Worm (Caenorhabditis elegans) whole organism, L2 larva: ENCODE data around the gene F36H12.9.

Experiments
- ama-1 ChIP-seq: fragments of 150-350 bp; optimal IDR thresholded peaks from 2 replicates; lab custom pipeline; 2018; ENCODE audit warnings: inconsistent platforms
- ceh-16 ChIP-seq: fragments of 150-350 bp; optimal IDR thresholded peaks from 2 replicates; lab custom pipeline; 2014; ENCODE audit warnings: missing biosample characterization, missing genetic modification characterization
- egl-27 ChIP-seq: sonication (generic microtip); optimal IDR thresholded peaks from 3 replicates; lab custom pipeline; 2017; ENCODE audit warnings: missing biosample characterization, missing genetic modification reagents, missing genetic modification characterization
- elt-1 ChIP-seq: fragments of 150-350 bp; optimal IDR thresholded peaks from 2 replicates; lab custom pipeline; 2014; ENCODE audit warnings: missing biosample characterization, missing genetic modification characterization
- gmeb-1 ChIP-seq: fragments of 150-350 bp; optimal IDR thresholded peaks from 2 replicates; lab custom pipeline; 2014; ENCODE audit warnings: missing biosample characterization, missing genetic modification characterization
- lsy-2 ChIP-seq, 2 experiments: fragments of 150-350 bp in 1 of 2; sonication (generic microtip) in 1 of 2; optimal IDR thresholded peaks; 2 replicates each; lab custom pipeline; 2014 to 2017; ENCODE audit warnings: missing biosample characterization in 2 of 2, missing genetic modification characterization in 2 of 2
- nhr-12 ChIP-seq: fragments of 150-350 bp; optimal IDR thresholded peaks from 2 replicates; lab custom pipeline; 2014; ENCODE audit warnings: missing biosample characterization, missing genetic modification characterization
- nhr-237 ChIP-seq: fragments of 150-350 bp; optimal IDR thresholded peaks from 2 replicates; lab custom pipeline; 2014; ENCODE audit warnings: missing biosample characterization, missing genetic modification characterization
- nhr-77 ChIP-seq: fragments of 150-350 bp; optimal IDR thresholded peaks from 2 replicates; lab custom pipeline; 2014; ENCODE audit warnings: missing biosample characterization, missing genetic modification characterization
- unc-55 ChIP-seq: fragments of 150-350 bp; sonication (generic microtip); optimal IDR thresholded peaks from 3 replicates; lab custom pipeline; 2014; ENCODE audit warnings: missing biosample characterization, missing genetic modification reagents, missing genetic modification characterization
- unc-62 ChIP-seq: fragments of 150-350 bp; optimal IDR thresholded peaks from 2 replicates; lab custom pipeline; 2014; ENCODE audit warnings: missing biosample characterization, missing genetic modification reagents, missing genetic modification characterization
- ztf-1 ChIP-seq: fragments of 200-800 bp; sonication (Bioruptor generic); conservative IDR thresholded peaks from 2 replicates; pipeline ENCODE4 v1.3.6; 2022; ENCODE audit warnings: missing genetic modification characterization, missing compliant biosample characterization
- ztf-4 ChIP-seq: fragments of 150-350 bp; optimal IDR thresholded peaks from 2 replicates; lab custom pipeline; 2014; ENCODE audit warnings: missing biosample characterization, missing genetic modification characterization

- TF ChIP-seq nhr-77 (tag; lab: Kevin White, UChicago) (no peak), unc-62 (no peak), lsy-2 (tag; optimal IDR thresholded peaks at IDR 0.05; lab: Kevin White, UChicago) (no peak), ztf-1 (GFP tag; lab: Robert Waterston, UW) (no peak), ztf-4 (tag; lab: Kevin White, UChicago) (no peak), nhr-237 (tag; lab: Kevin White, UChicago) (no peak), unc-55 (GFP tag; lab: Kevin White, UChicago) (no peak), ceh-16 (tag; lab: Kevin White, UChicago) (no peak), gmeb-1 (tag; lab: Kevin White, UChicago) (no peak), ama-1 (lab: Kevin White, UChicago) (no peak), nhr-12 (tag; lab: Kevin White, UChicago) (no peak), elt-1 (tag; lab: Kevin White, UChicago) (no peak), egl-27 (no peak)
Measured at ce11 chrIV:5303030-5303429, 46.2 kb downstream of the F36H12.9 start, which contains the start of gene ZK354.7.
